Worm (Caenorhabditis elegans) whole organism, L3 larva: ENCODE results near the gene ZC13.2.

Experiments
- R02D3.7 ChIP-seq: fragments of 150-350 bp; optimal IDR thresholded peaks from 2 replicates; lab custom pipeline; 2014; ENCODE audit warnings: missing biosample characterization, missing genetic modification characterization
- ama-1 ChIP-seq: fragments of 150-350 bp; optimal IDR thresholded peaks from 2 replicates; lab custom pipeline; 2018
- ceh-82 ChIP-seq: fragments of 150-350 bp; optimal IDR thresholded peaks from 2 replicates; lab custom pipeline; 2014; ENCODE audit warnings: missing biosample characterization, missing genetic modification characterization
- daf-12 ChIP-seq: fragments of 150-350 bp; optimal IDR thresholded peaks from 2 replicates; lab custom pipeline; 2014; ENCODE audit warnings: missing biosample characterization, missing genetic modification reagents, missing genetic modification characterization
- egl-5 ChIP-seq: fragments of 150-350 bp; optimal IDR thresholded peaks from 2 replicates; lab custom pipeline; 2017; ENCODE audit warnings: missing biosample characterization, missing genetic modification reagents, missing genetic modification characterization, inconsistent platforms
- fkh-10 ChIP-seq: sonication (generic microtip); optimal IDR thresholded peaks from 2 replicates; lab custom pipeline; 2017; ENCODE audit warnings: missing biosample characterization, missing genetic modification reagents, missing genetic modification characterization
- hmg-11 ChIP-seq: sonication (generic microtip); optimal IDR thresholded peaks from 2 replicates; lab custom pipeline; 2016; ENCODE audit warnings: missing genetic modification characterization, missing compliant biosample characterization
- nhr-23 ChIP-seq: fragments of 150-350 bp; optimal IDR thresholded peaks from 2 replicates; lab custom pipeline; 2014; ENCODE audit warnings: missing biosample characterization, missing genetic modification reagents, missing genetic modification characterization
- nhr-237 ChIP-seq: fragments of 150-350 bp; optimal IDR thresholded peaks from 2 replicates; lab custom pipeline; 2014; ENCODE audit warnings: missing biosample characterization, missing genetic modification characterization
- pqm-1 ChIP-seq: fragments of 150-350 bp; optimal IDR thresholded peaks from 2 replicates; lab custom pipeline; 2017; ENCODE audit warnings: missing biosample characterization, missing genetic modification characterization, inconsistent platforms
- unc-39 ChIP-seq: sonication (generic microtip); optimal IDR thresholded peaks from 4 replicates; lab custom pipeline; 2017; ENCODE audit warnings: missing biosample characterization, missing genetic modification characterization
- ztf-4 ChIP-seq: fragments of 150-350 bp; optimal IDR thresholded peaks from 2 replicates; lab custom pipeline; 2014; ENCODE audit warnings: missing biosample characterization, missing genetic modification characterization

- TF ChIP-seq daf-12 (tag; lab: Kevin White, UChicago) (no peak), unc-39 (tag; lab: Kevin White, UChicago) (no peak), fkh-10 (no peak), ama-1 (lab: Kevin White, UChicago) (peak; percentile 21), R02D3.7 (no peak), nhr-237 (tag; lab: Kevin White, UChicago) (no peak), pqm-1 (tag; lab: Kevin White, UChicago) (peak; percentile 74), ztf-4 (tag; lab: Kevin White, UChicago) (no peak), ceh-82 (tag; lab: Kevin White, UChicago) (no peak), hmg-11 (tag; lab: Kevin White, UChicago) (peak; percentile 42), egl-5 (tag; lab: Kevin White, UChicago) (no peak), nhr-23 (tag; lab: Kevin White, UChicago) (peak; percentile 62)
Measured at ce11 chrX:924495-925008, 44.1 kb downstream of the ZC13.2 start, which contains the start of the genes pifk-1 and tbc-11.
